Worm (Caenorhabditis elegans) whole organism, young adult: ENCODE results near the gene npp-20.

Source experiments
- B0261.1 ChIP-seq: sonication (generic microtip); optimal IDR thresholded peaks from 2 replicates; lab custom pipeline; 2016; ENCODE audit warnings: mild to moderate bottlenecking, missing genetic modification characterization, moderate library complexity, missing compliant biosample characterization
- F10E7.11 ChIP-seq: sonication (generic microtip); optimal IDR thresholded peaks from 2 replicates; lab custom pipeline; 2017; ENCODE audit warnings: mild to moderate bottlenecking, missing genetic modification characterization, moderate library complexity, missing compliant biosample characterization
- F22D6.2 ChIP-seq: sonication (generic microtip); optimal IDR thresholded peaks from 2 replicates; lab custom pipeline; 2016; ENCODE audit warnings: mild to moderate bottlenecking, missing genetic modification characterization, missing compliant biosample characterization
- F33H1.4 ChIP-seq: fragments of 200-800 bp; sonication (Bioruptor generic); IDR thresholded peaks from 2 replicates; pipeline ENCODE4 v1.3.6; 2022; ENCODE audit warnings: missing genetic modification reagents, missing genetic modification characterization, missing compliant biosample characterization
- F52B5.7 ChIP-seq: sonication (generic microtip); optimal IDR thresholded peaks from 2 replicates; lab custom pipeline; 2016; ENCODE audit warnings: mild to moderate bottlenecking, missing genetic modification characterization, missing compliant biosample characterization
- T07F8.4 ChIP-seq: sonication (generic microtip); optimal IDR thresholded peaks from 2 replicates; lab custom pipeline; 2016; ENCODE audit warnings: mild to moderate bottlenecking, missing genetic modification characterization, moderate library complexity, missing compliant biosample characterization
- Y56A3A.18 ChIP-seq: fragments of 200-800 bp; sonication (Bioruptor generic); IDR thresholded peaks from 2 replicates; pipeline ENCODE4 v1.3.6; 2022; ENCODE audit warnings: missing genetic modification reagents, missing genetic modification characterization, missing compliant biosample characterization
- Y79H2A.3 ChIP-seq: fragments of 200-800 bp; sonication (Bioruptor generic); conservative IDR thresholded peaks from 2 replicates; pipeline ENCODE4 v1.3.6; 2022; ENCODE audit warnings: missing genetic modification reagents, missing genetic modification characterization, missing compliant biosample characterization
- ZK185.1 ChIP-seq: sonication (generic microtip); optimal IDR thresholded peaks from 2 replicates; lab custom pipeline; 2016; ENCODE audit warnings: mild to moderate bottlenecking, missing genetic modification characterization, missing compliant biosample characterization; ENCODE audit not compliant: poor library complexity, severe bottlenecking
- aptf-2 ChIP-seq: fragments of 200-800 bp; sonication (Bioruptor generic); conservative IDR thresholded peaks from 2 replicates; pipeline ENCODE4 v1.3.6; 2022; ENCODE audit warnings: missing genetic modification reagents, missing genetic modification characterization, missing compliant biosample characterization
- attf-6 ChIP-seq: fragments of 200-800 bp; sonication (Bioruptor generic); IDR thresholded peaks from 2 replicates; pipeline ENCODE4 v1.3.6; 2022; ENCODE audit warnings: missing genetic modification reagents, missing genetic modification characterization, missing compliant biosample characterization
- bed-1 ChIP-seq: fragments of 200-800 bp; sonication (Bioruptor generic); IDR thresholded peaks from 2 replicates; pipeline ENCODE4 v1.3.6; 2022; ENCODE audit warnings: missing genetic modification reagents, missing genetic modification characterization, missing compliant biosample characterization
- ceh-91 ChIP-seq: fragments of 200-800 bp; sonication (Bioruptor generic); IDR thresholded peaks from 2 replicates; pipeline ENCODE4 v1.3.6; 2022; ENCODE audit warnings: missing genetic modification reagents, missing genetic modification characterization, missing compliant biosample characterization
- him-1 ChIP-seq: sonication (generic microtip); optimal IDR thresholded peaks from 2 replicates; lab custom pipeline; 2016; ENCODE audit warnings: missing genotype, missing genetic modification reagents, missing genetic modification characterization, missing compliant biosample characterization
- hmg-1.2 ChIP-seq: fragments of 200-800 bp; sonication (Bioruptor generic); IDR thresholded peaks from 2 replicates; pipeline ENCODE4 v1.3.6; 2022; ENCODE audit warnings: missing genetic modification reagents, missing genetic modification characterization, missing compliant biosample characterization
- hrde-1 ChIP-seq: sonication (generic microtip); optimal IDR thresholded peaks from 2 replicates; lab custom pipeline; 2016; ENCODE audit warnings: missing genetic modification characterization, mild to moderate bottlenecking, missing compliant biosample characterization, moderate library complexity, missing genotype, missing genetic modification reagents, borderline replicate concordance
- lin-54 ChIP-seq: fragments of 200-800 bp; sonication (Bioruptor generic); optimal IDR thresholded peaks from 2 replicates; lab custom pipeline; 2018; ENCODE audit warnings: mild to moderate bottlenecking, missing genetic modification characterization, missing compliant biosample characterization
- madf-8 ChIP-seq: fragments of 200-800 bp; sonication (Bioruptor generic); conservative IDR thresholded peaks from 2 replicates; pipeline ENCODE4 v1.3.6; 2022; ENCODE audit warnings: missing genetic modification reagents, missing genetic modification characterization, missing compliant biosample characterization
- mcd-1 ChIP-seq: fragments of 200-800 bp; sonication (Bioruptor generic); IDR thresholded peaks from 2 replicates; pipeline ENCODE4 v1.3.6; 2022; ENCODE audit warnings: missing genetic modification reagents, missing genetic modification characterization, missing compliant biosample characterization
- pbrm-1 ChIP-seq: fragments of 200-800 bp; sonication (Bioruptor generic); IDR thresholded peaks from 2 replicates; pipeline ENCODE4 v1.3.6; 2022; ENCODE audit warnings: missing genetic modification reagents, missing genetic modification characterization, missing compliant biosample characterization
- pha-4 ChIP-seq: fragments of 150-350 bp; sonication (generic microtip); optimal IDR thresholded peaks from 2 replicates; lab custom pipeline; 2014; ENCODE audit warnings: missing biosample characterization, missing genetic modification reagents, missing genetic modification characterization
- rcor-1 ChIP-seq: fragments of 200-800 bp; sonication (Bioruptor generic); IDR thresholded peaks from 2 replicates; pipeline ENCODE4 v1.3.6; 2022; ENCODE audit warnings: missing genetic modification reagents, missing genetic modification characterization, missing compliant biosample characterization
- rec-8 ChIP-seq, 2 experiments: sonication (generic microtip); optimal IDR thresholded peaks; 2 replicates each; lab custom pipeline; 2016; ENCODE audit warnings: mild to moderate bottlenecking in 2 of 2, missing genetic modification characterization in 2 of 2, missing genetic modification reagents in 2 of 2, missing genotype in 2 of 2, missing biosample characterization in 1 of 2, missing compliant biosample characterization in 1 of 2, moderate library complexity in 1 of 2
- rpc-1 ChIP-seq, 2 experiments: fragments of 150-350 bp in 1 of 2; sonication (generic microtip) in 1 of 2; optimal IDR thresholded peaks; 2 replicates each; lab custom pipeline; 2014 to 2018; ENCODE audit warnings: missing biosample characterization in 1 of 2, missing genetic modification characterization in 1 of 2, missing genetic modification reagents in 1 of 2, missing genotype in 1 of 2
- snpc-1.1 ChIP-seq: sonication (generic microtip); optimal IDR thresholded peaks from 2 replicates; lab custom pipeline; 2017; ENCODE audit warnings: missing genetic modification characterization, mild to moderate bottlenecking, missing compliant biosample characterization, antibody characterized with exemption, moderate library complexity, missing genotype, missing genetic modification reagents; ENCODE audit not compliant: insufficient read depth
- snpc-3.4 ChIP-seq: sonication (generic microtip); optimal IDR thresholded peaks from 2 replicates; lab custom pipeline; 2017; ENCODE audit warnings: missing genetic modification characterization, mild to moderate bottlenecking, missing compliant biosample characterization, antibody characterized with exemption, moderate library complexity, missing genotype, missing genetic modification reagents
- snpc-4 ChIP-seq, 5 experiments: fragments of 150-350 bp in 1 of 5; sonication (generic microtip) in 4 of 5; optimal IDR thresholded peaks; 2 replicates each; lab custom pipeline; 2014 to 2018; ENCODE audit warnings: missing genetic modification characterization in 5 of 5, missing biosample characterization in 3 of 5, antibody characterized with exemption in 2 of 5, mild to moderate bottlenecking in 2 of 5, missing compliant biosample characterization in 2 of 5, missing genotype in 2 of 5, moderate library complexity in 2 of 5, missing genetic modification reagents in 1 of 5
- somi-1 ChIP-seq: fragments of 200-800 bp; sonication (Bioruptor generic); optimal IDR thresholded peaks from 2 replicates; lab custom pipeline; 2018; ENCODE audit warnings: mild to moderate bottlenecking, missing genetic modification characterization, missing compliant biosample characterization
- sptf-2 ChIP-seq: fragments of 200-800 bp; sonication (Bioruptor generic); optimal IDR thresholded peaks from 2 replicates; lab custom pipeline; 2018; ENCODE audit warnings: mild to moderate bottlenecking, missing genetic modification characterization, missing compliant biosample characterization
- tbp1 ChIP-seq: fragments of 200-800 bp; sonication (Bioruptor generic); optimal IDR thresholded peaks from 2 replicates; lab custom pipeline; 2018; ENCODE audit warnings: mild to moderate bottlenecking, missing genetic modification characterization, missing compliant biosample characterization
- zfh-2 ChIP-seq: fragments of 200-800 bp; sonication (Bioruptor generic); conservative IDR thresholded peaks from 2 replicates; pipeline ENCODE4 v1.3.6; 2022; ENCODE audit warnings: missing genetic modification reagents, missing genetic modification characterization, missing compliant biosample characterization
- ztf-6 ChIP-seq: fragments of 200-800 bp; sonication (Bioruptor generic); IDR thresholded peaks from 2 replicates; pipeline ENCODE4 v1.3.6; 2022; ENCODE audit warnings: missing genetic modification reagents, missing genetic modification characterization, missing compliant biosample characterization

Gene npp-20

DNA sequence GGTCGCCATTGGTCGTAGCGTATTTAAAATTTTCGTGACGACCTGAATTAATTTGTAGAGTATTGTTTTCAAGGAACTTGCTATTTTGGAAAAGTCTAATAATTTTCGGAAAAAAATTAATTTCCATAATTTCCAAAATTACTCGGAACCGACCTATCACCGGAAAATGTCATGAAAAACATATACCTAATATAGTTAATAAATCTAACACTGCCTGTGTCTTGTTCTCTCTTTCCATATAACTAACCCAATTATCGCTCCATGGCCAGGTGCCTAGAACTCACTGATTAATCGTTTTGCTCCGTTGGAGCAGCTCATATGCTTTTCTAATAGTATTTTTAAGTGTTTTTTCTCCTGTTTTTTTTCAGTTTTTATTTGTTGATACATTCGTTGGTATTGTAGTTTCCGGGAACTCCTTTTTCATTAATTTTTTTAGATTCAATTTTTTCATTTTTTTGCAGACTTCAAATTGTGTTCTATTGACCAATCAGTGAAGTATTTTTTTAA lies 10.8 kb downstream of the npp-20 start, which contains the start of gene Y77E11A.16:
Gene Y77E11A.16, plus strand, starts transcription at position 457 of the 507 bp plus-strand sequence.
- TF ChIP-seq pbrm-1 (GFP tag; lab: Robert Waterston, UW) (no peak), aptf-2 (no peak), ztf-6 (GFP tag; lab: Robert Waterston, UW) (no peak), lin-54 (GFP tag; lab: Kevin White, UChicago) (no peak), snpc-4 (GFP tag; optimal IDR thresholded peaks at IDR 0.05; lab: Kevin White, UChicago) (no peak), snpc-4 (tag; optimal IDR thresholded peaks at IDR 0.05; lab: Kevin White, UChicago) (no peak), madf-8 (GFP tag; lab: Robert Waterston, UW) (no peak), ceh-91 (no peak), somi-1 (GFP tag; lab: Kevin White, UChicago) (no peak)

ce11 chrIV:1478649-1479048 lies 17.2 kb downstream of the npp-20 start:
- TF ChIP-seq sptf-2 (no peak), B0261.1 (tag; lab: Kevin White, UChicago) (peak; percentile 19), tbp1 (GFP tag; lab: Kevin White, UChicago) (peak; percentile 57), rpc-1 (optimal IDR thresholded peaks at IDR 0.05; lab: Kevin White, UChicago) (peak; percentile 13), rpc-1 (tag; optimal IDR thresholded peaks at IDR 0.05; lab: Kevin White, UChicago) (peak; percentile 54)

DNA sequence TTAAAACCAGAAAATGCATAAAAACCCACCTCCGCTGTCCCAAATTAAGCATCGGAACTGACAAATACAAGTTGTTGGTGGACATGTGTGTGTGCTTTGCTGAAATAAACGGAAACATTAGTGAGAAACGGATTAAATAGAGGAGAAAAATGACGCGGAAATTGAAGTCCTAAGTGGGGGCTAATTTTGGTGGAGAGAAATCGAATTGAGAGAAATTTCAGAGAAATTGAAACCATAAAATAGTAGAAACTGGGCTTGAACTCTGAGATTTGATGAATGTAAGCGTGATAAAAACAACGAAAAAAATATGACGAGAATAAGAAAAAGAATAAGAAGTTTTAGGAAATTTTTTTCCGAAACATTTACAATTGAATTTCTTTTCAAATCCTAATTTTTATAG lies 20.8 kb downstream of the npp-20 start, which contains the start of gene Y77E11A.12:
Gene Y77E11A.12, minus strand, starts transcription at position 101 of the 400 bp plus-strand sequence.
- no peak for TF ChIP-seq rec-8 (tag; optimal IDR thresholded peaks at IDR 0.05; lab: Kevin White, UChicago)
- TF ChIP-seq F33H1.4, result no peak
- TF ChIP-seq ztf-6 (GFP tag; lab: Robert Waterston, UW), result no peak
- no peak for TF ChIP-seq F10E7.11 (tag; lab: Kevin White, UChicago)
- TF ChIP-seq snpc-3.4 (tag; lab: Kevin White, UChicago), result no peak
- no peak for TF ChIP-seq rcor-1 (GFP tag; lab: Robert Waterston, UW)
- TF ChIP-seq F22D6.2 (tag; lab: Kevin White, UChicago), result no peak
- TF ChIP-seq F52B5.7 (tag; lab: Kevin White, UChicago), result no peak
- TF ChIP-seq ZK185.1, result no peak
- TF ChIP-seq madf-8 (GFP tag; lab: Robert Waterston, UW), result no peak
- no peak for TF ChIP-seq bed-1 (GFP tag; lab: Robert Waterston, UW)
- TF ChIP-seq pha-4 (tag; lab: Kevin White, UChicago), result no peak
- no peak for TF ChIP-seq T07F8.4 (tag; lab: Kevin White, UChicago)
- no peak for TF ChIP-seq Y56A3A.18
- TF ChIP-seq pbrm-1 (GFP tag; lab: Robert Waterston, UW), result no peak
- no peak for TF ChIP-seq hrde-1 (tag; lab: Kevin White, UChicago)
- no peak for TF ChIP-seq Y79H2A.3 (GFP tag; lab: Robert Waterston, UW)
- no peak for TF ChIP-seq him-1
- no peak for TF ChIP-seq attf-6 (GFP tag; lab: Robert Waterston, UW)

ce11 chrIV:1472145-1472544 lies 23.7 kb downstream of the npp-20 start:
- no peak for TF ChIP-seq snpc-1.1 (tag; lab: Kevin White, UChicago)
- peak; percentile 55; the same call in 1 of the 2 replicates for TF ChIP-seq zfh-2
- peak; percentile 91 for TF ChIP-seq hmg-1.2 (GFP tag; lab: Robert Waterston, UW)
- TF ChIP-seq mcd-1 (GFP tag; lab: Robert Waterston, UW), result 0 out of 2 replicates have a peak, but pooled peaks have one; percentile 22
